Worm (Caenorhabditis elegans) whole organism, L1 larva: Measurements from ENCODE around the gene T13C2.3.
A peak's percentile ranks its signal among the peaks of the same experiment; 100 is the strongest.

Source experiments
- C04F5.9 ChIP-seq: sonication (generic microtip); optimal IDR thresholded peaks from 2 replicates; lab custom pipeline; 2016; ENCODE audit warnings: missing genetic modification characterization, missing compliant biosample characterization
- C34B4.2 ChIP-seq: sonication (generic microtip); optimal IDR thresholded peaks from 2 replicates; lab custom pipeline; 2017; ENCODE audit warnings: mild to moderate bottlenecking, missing genetic modification characterization, missing compliant biosample characterization
- F16B12.6 ChIP-seq: fragments of 150-350 bp; optimal IDR thresholded peaks from 2 replicates; lab custom pipeline; 2014; ENCODE audit warnings: missing biosample characterization, missing genetic modification characterization
- aha-1 ChIP-seq: fragments of 150-350 bp; optimal IDR thresholded peaks from 2 replicates; lab custom pipeline; 2014; ENCODE audit warnings: missing biosample characterization, missing genetic modification characterization
- alr-1 ChIP-seq: fragments of 200-800 bp; sonication (Bioruptor generic); optimal IDR thresholded peaks from 2 replicates; lab custom pipeline; 2018; ENCODE audit warnings: borderline replicate concordance, mild to moderate bottlenecking, missing genetic modification characterization, missing compliant biosample characterization
- ama-1 ChIP-seq: fragments of 150-350 bp; optimal IDR thresholded peaks from 2 replicates; lab custom pipeline; 2014
- blmp-1 ChIP-seq: fragments of 150-350 bp; optimal IDR thresholded peaks from 2 replicates; lab custom pipeline; 2014; ENCODE audit warnings: missing biosample characterization, missing genetic modification characterization
- ceh-63 ChIP-seq: fragments of 200-800 bp; sonication (Bioruptor generic); optimal IDR thresholded peaks from 2 replicates; lab custom pipeline; 2018; ENCODE audit warnings: mild to moderate bottlenecking, missing genetic modification characterization, missing compliant biosample characterization
- ceh-82 ChIP-seq, 3 experiments: fragments of 150-350 bp in 1 of 3; sonication (generic microtip) in 2 of 3; optimal IDR thresholded peaks; 2 replicates each; lab custom pipeline; 2014 to 2017; ENCODE audit warnings: missing biosample characterization in 3 of 3, missing genetic modification characterization in 3 of 3
- ceh-88 ChIP-seq: fragments of 200-800 bp; sonication (Bioruptor generic); IDR thresholded peaks from 2 replicates; pipeline ENCODE4 v1.3.6; 2022; ENCODE audit warnings: missing genetic modification characterization, missing compliant biosample characterization
- ceh-90 ChIP-seq: sonication (generic microtip); optimal IDR thresholded peaks from 2 replicates; lab custom pipeline; 2016; ENCODE audit warnings: missing genetic modification characterization, missing compliant biosample characterization
- dpl-1 ChIP-seq, 3 experiments: fragments of 150-350 bp in 2 of 3; sonication (generic microtip) in 1 of 3; optimal IDR thresholded peaks; 2 replicates each; lab custom pipeline; 2014 to 2017; ENCODE audit warnings: missing biosample characterization in 3 of 3, missing genetic modification characterization in 3 of 3, missing genetic modification reagents in 3 of 3
- dsc-1 ChIP-seq: sonication (generic microtip); optimal IDR thresholded peaks from 2 replicates; lab custom pipeline; 2016; ENCODE audit warnings: mild to moderate bottlenecking, missing genetic modification characterization, missing compliant biosample characterization
- efl-1 ChIP-seq, 4 experiments: fragments of 150-350 bp; optimal IDR thresholded peaks in 3 of 4; peaks in 1 of 4; 1 replicate in 1 of 4; 2 replicates in 3 of 4; lab custom pipeline; 2014; ENCODE audit warnings: missing biosample characterization in 2 of 4, missing genetic modification characterization in 2 of 4, missing genetic modification reagents in 2 of 4
- egl-13 ChIP-seq: sonication (generic microtip); optimal IDR thresholded peaks from 2 replicates; lab custom pipeline; 2016; ENCODE audit warnings: missing genotype, missing genetic modification reagents, missing genetic modification characterization, missing compliant biosample characterization
- egl-27 ChIP-seq, 2 experiments: fragments of 150-350 bp in 1 of 2; sonication (generic microtip); optimal IDR thresholded peaks; 3 replicates each; lab custom pipeline; 2017 to 2018; ENCODE audit warnings: missing biosample characterization in 2 of 2, missing genetic modification characterization in 2 of 2, missing genetic modification reagents in 2 of 2
- elt-3 ChIP-seq, 6 experiments: fragments of 150-350 bp in 1 of 6; sonication (generic microtip); optimal IDR thresholded peaks; 2 replicates each; lab custom pipeline; 2017 to 2018; ENCODE audit warnings: missing biosample characterization in 6 of 6, missing genetic modification characterization in 6 of 6, inconsistent platforms in 1 of 6
- fkh-8 ChIP-seq: sonication (generic microtip); optimal IDR thresholded peaks from 2 replicates; lab custom pipeline; 2016; ENCODE audit warnings: mild to moderate bottlenecking, missing genetic modification characterization, missing compliant biosample characterization
- hlh-4 ChIP-seq: sonication (generic microtip); optimal IDR thresholded peaks from 2 replicates; lab custom pipeline; 2016; ENCODE audit warnings: mild to moderate bottlenecking, missing genetic modification characterization, missing compliant biosample characterization
- hpl-2 ChIP-seq: fragments of 150-350 bp; optimal IDR thresholded peaks from 2 replicates; lab custom pipeline; 2014; ENCODE audit warnings: missing biosample characterization, missing genetic modification reagents, missing genetic modification characterization
- jun-1 ChIP-seq: fragments of 150-350 bp; optimal IDR thresholded peaks from 2 replicates; lab custom pipeline; 2014; ENCODE audit warnings: missing biosample characterization, missing genetic modification reagents, missing genetic modification characterization
- lin-13 ChIP-seq: fragments of 150-350 bp; optimal IDR thresholded peaks from 2 replicates; lab custom pipeline; 2014; ENCODE audit warnings: missing biosample characterization, missing genetic modification reagents, missing genetic modification characterization
- lin-15B ChIP-seq: fragments of 150-350 bp; sonication (generic microtip); optimal IDR thresholded peaks from 3 replicates; lab custom pipeline; 2014; ENCODE audit warnings: missing biosample characterization, missing genetic modification characterization
- lin-35 ChIP-seq, 2 experiments: fragments of 150-350 bp; optimal IDR thresholded peaks; 2 replicates each; lab custom pipeline; 2014; ENCODE audit warnings: missing biosample characterization in 2 of 2, missing genetic modification characterization in 2 of 2, missing genetic modification reagents in 2 of 2
- lir-3 ChIP-seq: sonication (generic microtip); optimal IDR thresholded peaks from 2 replicates; lab custom pipeline; 2016; ENCODE audit warnings: mild to moderate bottlenecking, missing genetic modification characterization, moderate library complexity, missing compliant biosample characterization; ENCODE audit not compliant: poor library complexity
- mab-9 ChIP-seq: fragments of 200-800 bp; sonication (Bioruptor generic); IDR thresholded peaks from 2 replicates; pipeline ENCODE4 v1.3.6; 2022; ENCODE audit warnings: missing genetic modification reagents, missing genetic modification characterization, missing compliant biosample characterization
- mep-1 ChIP-seq: fragments of 150-350 bp; optimal IDR thresholded peaks from 2 replicates; lab custom pipeline; 2014; ENCODE audit warnings: missing biosample characterization, missing genetic modification characterization
- nhr-11 ChIP-seq: fragments of 150-350 bp; optimal IDR thresholded peaks from 2 replicates; lab custom pipeline; 2014; ENCODE audit warnings: missing biosample characterization, missing genetic modification characterization
- nhr-20 ChIP-seq: sonication (generic microtip); optimal IDR thresholded peaks from 2 replicates; lab custom pipeline; 2016; ENCODE audit warnings: mild to moderate bottlenecking, missing genetic modification characterization, missing compliant biosample characterization
- nhr-28 ChIP-seq: fragments of 150-350 bp; optimal IDR thresholded peaks from 2 replicates; lab custom pipeline; 2014; ENCODE audit warnings: missing biosample characterization, missing genetic modification characterization
- nhr-47 ChIP-seq: sonication (generic microtip); optimal IDR thresholded peaks from 2 replicates; lab custom pipeline; 2016; ENCODE audit warnings: mild to moderate bottlenecking, missing genetic modification characterization, moderate library complexity, missing compliant biosample characterization
- nhr-76 ChIP-seq: sonication (generic microtip); optimal IDR thresholded peaks from 2 replicates; lab custom pipeline; 2017; ENCODE audit warnings: missing biosample characterization, missing genetic modification characterization
- nhr-77 ChIP-seq: fragments of 150-350 bp; optimal IDR thresholded peaks from 2 replicates; lab custom pipeline; 2014; ENCODE audit warnings: missing biosample characterization, missing genetic modification characterization
- nhr-84 ChIP-seq: sonication (generic microtip); optimal IDR thresholded peaks from 2 replicates; lab custom pipeline; 2017; ENCODE audit warnings: missing biosample characterization, missing genetic modification characterization
- nhr-85 ChIP-seq: sonication (generic microtip); peaks from one replicate; lab custom pipeline; 2016; ENCODE audit warnings: missing genetic modification characterization, inconsistent platforms, missing compliant biosample characterization
- nhr-90 ChIP-seq: sonication (generic microtip); optimal IDR thresholded peaks from 2 replicates; lab custom pipeline; 2016; ENCODE audit warnings: mild to moderate bottlenecking, missing genetic modification characterization, missing compliant biosample characterization; ENCODE audit not compliant: poor library complexity
- pag-3 ChIP-seq: sonication (generic microtip); optimal IDR thresholded peaks from 2 replicates; lab custom pipeline; 2017; ENCODE audit warnings: missing genetic modification characterization, mild to moderate bottlenecking, missing compliant biosample characterization, antibody characterized with exemption, borderline replicate concordance; ENCODE audit not compliant: insufficient read depth
- pax-3 ChIP-seq: fragments of 200-800 bp; sonication (Bioruptor generic); optimal IDR thresholded peaks from 2 replicates; lab custom pipeline; 2018; ENCODE audit warnings: mild to moderate bottlenecking, missing genetic modification characterization, moderate library complexity, missing compliant biosample characterization
- pqm-1 ChIP-seq: sonication (generic microtip); optimal IDR thresholded peaks from 3 replicates; lab custom pipeline; 2017; ENCODE audit warnings: missing biosample characterization, missing genetic modification characterization
- rnt-1 ChIP-seq: sonication (generic microtip); optimal IDR thresholded peaks from 2 replicates; lab custom pipeline; 2016; ENCODE audit warnings: mild to moderate bottlenecking, missing genetic modification characterization, moderate library complexity, missing compliant biosample characterization
- skn-1 ChIP-seq: fragments of 150-350 bp; optimal IDR thresholded peaks from 2 replicates; lab custom pipeline; 2014; ENCODE audit warnings: missing biosample characterization, missing genetic modification characterization
- snu-23 ChIP-seq: sonication (generic microtip); optimal IDR thresholded peaks from 2 replicates; lab custom pipeline; 2016; ENCODE audit warnings: missing genetic modification characterization, missing compliant biosample characterization
- sox-4 ChIP-seq: sonication (generic microtip); optimal IDR thresholded peaks from 2 replicates; lab custom pipeline; 2016; ENCODE audit warnings: missing genetic modification characterization, missing compliant biosample characterization
- tbx-2 ChIP-seq: sonication (generic microtip); optimal IDR thresholded peaks from 2 replicates; lab custom pipeline; 2016; ENCODE audit warnings: missing genetic modification characterization, missing compliant biosample characterization
- tlp-1 ChIP-seq: fragments of 150-350 bp; optimal IDR thresholded peaks from 2 replicates; lab custom pipeline; 2014; ENCODE audit warnings: missing biosample characterization, missing genetic modification characterization
- unc-130 ChIP-seq: fragments of 150-350 bp; optimal IDR thresholded peaks from 2 replicates; lab custom pipeline; 2017; ENCODE audit warnings: missing biosample characterization, missing genetic modification characterization, inconsistent platforms
- vab-15 ChIP-seq: sonication (generic microtip); optimal IDR thresholded peaks from 2 replicates; lab custom pipeline; 2017; ENCODE audit warnings: missing genotype, mild to moderate bottlenecking, missing genetic modification characterization, missing compliant biosample characterization
- xbp-1 ChIP-seq: sonication (generic microtip); optimal IDR thresholded peaks from 2 replicates; lab custom pipeline; 2016; ENCODE audit warnings: missing genetic modification characterization, missing compliant biosample characterization
- zip-4 ChIP-seq: fragments of 200-800 bp; sonication (Bioruptor generic); optimal IDR thresholded peaks from 2 replicates; lab custom pipeline; 2018; ENCODE audit warnings: mild to moderate bottlenecking, missing genetic modification characterization, moderate library complexity, missing compliant biosample characterization

Gene T13C2.3

ce11 chrII:6829108-6829507 is 40.1 kb downstream of the T13C2.3 start (continued):
- peak in 1 of 2 experiments; percentile 7 for TF ChIP-seq egl-27 (tag; optimal IDR thresholded peaks at IDR 0.05; lab: Kevin White, UChicago)
- peak; percentile 92 for TF ChIP-seq nhr-85 (tag; lab: Kevin White, UChicago)
- no peak for TF ChIP-seq unc-130
- no peak for TF ChIP-seq pqm-1 (tag; lab: Kevin White, UChicago)
- no peak for TF ChIP-seq nhr-76 (tag; lab: Kevin White, UChicago)
- TF ChIP-seq dsc-1 (tag; lab: Kevin White, UChicago) = no peak
- no peak for TF ChIP-seq lir-3 (tag; lab: Kevin White, UChicago)
- TF ChIP-seq snu-23 (GFP tag; lab: Kevin White, UChicago) = peak; percentile 64
- no peak for TF ChIP-seq lin-15B (tag; lab: Kevin White, UChicago)
- peak; percentile 64 for TF ChIP-seq skn-1
- TF ChIP-seq egl-13 (tag; lab: Kevin White, UChicago) = no peak
- no peak for TF ChIP-seq C34B4.2
- TF ChIP-seq ama-1 (lab: Kevin White, UChicago) = no peak
- TF ChIP-seq ceh-63 (GFP tag; lab: Kevin White, UChicago) = no peak
- no peak for TF ChIP-seq xbp-1 (tag; lab: Kevin White, UChicago)
- peak in 1 of 3 experiments; percentile 23 for TF ChIP-seq ceh-82 (tag; optimal IDR thresholded peaks at IDR 0.05; lab: Kevin White, UChicago)
- no peak for TF ChIP-seq aha-1 (tag; lab: Kevin White, UChicago)
- TF ChIP-seq C04F5.9 (tag; lab: Kevin White, UChicago) = no peak
- TF ChIP-seq elt-3 (tag; optimal IDR thresholded peaks at IDR 0.05; lab: Kevin White, UChicago) = peak in 4 of 6 experiments; percentile 19 to 81 (median 36)
- TF ChIP-seq nhr-20 = peak; percentile 67
- TF ChIP-seq fkh-8 (tag; lab: Kevin White, UChicago) = no peak
- TF ChIP-seq ceh-88 = no peak
- peak in 1 of 3 experiments; percentile 7 for TF ChIP-seq dpl-1 (GFP tag; optimal IDR thresholded peaks at IDR 0.05; lab: Kevin White, UChicago)
- TF ChIP-seq pax-3 (tag; lab: Kevin White, UChicago) = no peak
- TF ChIP-seq jun-1 (tag; lab: Kevin White, UChicago) = peak; percentile 15
- TF ChIP-seq tlp-1 (tag; lab: Kevin White, UChicago) = no peak
- TF ChIP-seq sox-4 = no peak
- TF ChIP-seq nhr-77 (tag; lab: Kevin White, UChicago) = peak; percentile 46
- peak; percentile 7 for TF ChIP-seq vab-15 (tag; lab: Kevin White, UChicago)
- no peak for TF ChIP-seq mab-9 (GFP tag; lab: Robert Waterston, UW)
- TF ChIP-seq lin-13 (GFP tag; lab: Kevin White, UChicago) = no peak
- TF ChIP-seq blmp-1 = peak; percentile 98
- TF ChIP-seq lin-35 (GFP tag; optimal IDR thresholded peaks at IDR 0.05; lab: Kevin White, UChicago) = peak in 1 of 2 experiments; percentile 61
- TF ChIP-seq nhr-90 = peak; percentile 42
- no peak for TF ChIP-seq hpl-2 (GFP tag; lab: Kevin White, UChicago)
- no peak for TF ChIP-seq nhr-84 (tag; lab: Kevin White, UChicago)
- TF ChIP-seq mep-1 (tag; lab: Kevin White, UChicago) = peak; percentile 60
- TF ChIP-seq rnt-1 = peak; percentile 16
- TF ChIP-seq efl-1 (optimal IDR thresholded peaks at IDR 0.05; lab: Kevin White, UChicago) = no peak
- TF ChIP-seq efl-1 (GFP tag; optimal IDR thresholded peaks at IDR 0.05 in 1 of 2; lab: Kevin White, UChicago) = no peak
- no peak for TF ChIP-seq F16B12.6 (tag; lab: Kevin White, UChicago)
- TF ChIP-seq tbx-2 (tag; lab: Kevin White, UChicago) = no peak
- TF ChIP-seq nhr-47 (tag; lab: Kevin White, UChicago) = no peak
- TF ChIP-seq zip-4 (GFP tag; lab: Kevin White, UChicago) = no peak
- TF ChIP-seq pag-3 (tag; lab: Kevin White, UChicago) = no peak
- no peak for TF ChIP-seq ceh-90
- TF ChIP-seq nhr-28 (tag; lab: Kevin White, UChicago) = no peak
- no peak for TF ChIP-seq hlh-4 (tag; lab: Kevin White, UChicago)
- TF ChIP-seq alr-1 = no peak
- TF ChIP-seq nhr-11 (tag; lab: Kevin White, UChicago) = no peak
